Fruit fly (Drosophila melanogaster): ENCODE measurements around the gene Ndae1.

dm6 chr2L:7257212-7257611, 8.1 kb upstream of the Ndae1 start, which contains the start of gene CG31909:
- TF ChIP-seq dsx (GFP tag; optimal IDR thresholded peaks at IDR 0.05; ENCODE audit: poor library complexity, severe bottlenecking) (no peak), CG6854 (GFP tag; optimal IDR thresholded peaks at IDR 0.05) (no peak), CG6163 (GFP tag; IDR thresholded peaks at IDR 0.05) (no peak), Ets21C (GFP tag; optimal IDR thresholded peaks at IDR 0.05) (no peak), fkh (GFP tag; optimal IDR thresholded peaks at IDR 0.05) (no peak), svp (GFP tag) (no peak), CG9139 (GFP tag; optimal IDR thresholded peaks at IDR 0.05) (no peak), Hr38 (GFP tag; optimal IDR thresholded peaks at IDR 0.05) (no peak)

Measured in whole organism, prepupa.